Fruit fly (Drosophila melanogaster) whole organism, adult: ENCODE results near the gene bun.

Experiments used
- Clk ChIP-seq: fragments of 200-800 bp; sonication (Bioruptor generic); optimal IDR thresholded peaks from 2 replicates; lab custom pipeline; 2017; ENCODE audit warnings: missing biosample characterization, missing genetic modification characterization
- kay ChIP-seq: fragments of 200-800 bp; sonication (Bioruptor generic); peaks from one replicate; lab custom pipeline; 2016; ENCODE audit warnings: missing biosample characterization, missing genetic modification characterization, borderline replicate concordance
- toe ChIP-seq: fragments of 200-800 bp; sonication (Bioruptor generic); optimal IDR thresholded peaks from 2 replicates; lab custom pipeline; 2016; ENCODE audit warnings: missing biosample characterization, missing genetic modification characterization

DNA sequence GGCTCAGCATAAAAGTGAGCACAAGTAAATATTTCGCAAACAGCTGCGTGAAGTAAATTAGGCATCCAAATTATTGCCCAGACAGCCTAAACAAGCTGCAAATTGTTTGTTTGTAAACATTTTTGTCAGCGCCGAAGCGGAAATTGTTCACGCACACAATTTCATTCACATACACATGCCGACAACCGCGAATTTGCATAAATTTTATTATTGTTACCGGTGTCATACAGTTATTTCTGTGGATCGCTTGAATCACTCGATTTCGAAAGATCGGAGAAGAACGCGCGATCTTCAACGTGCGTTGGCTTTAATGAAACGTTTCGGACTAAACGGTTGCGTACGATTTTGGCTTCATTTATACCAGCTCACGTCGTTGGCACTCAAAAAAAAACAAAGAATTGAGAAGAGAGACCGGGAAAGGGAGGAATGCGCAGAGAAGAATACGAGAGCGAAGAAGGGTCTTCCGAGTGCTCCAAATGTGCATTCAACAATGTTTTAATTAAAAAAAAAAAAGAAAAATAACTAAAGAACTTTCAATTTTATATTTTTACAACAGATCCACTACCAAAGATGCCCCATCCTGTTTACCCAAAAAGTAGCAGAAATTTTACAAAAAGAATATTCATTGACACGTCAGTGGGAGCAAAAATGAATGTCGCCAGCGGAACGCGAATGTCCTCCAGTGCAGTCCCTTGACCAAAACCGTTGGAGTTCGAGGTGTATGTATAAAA is 123.1 kb downstream of the bun start, which contains the start of gene vir-1:
- TF ChIP-seq toe (GFP tag; lab: Kevin White, UChicago) = no peak
- no peak for TF ChIP-seq Clk (GFP tag; lab: Kevin White, UChicago)
- no peak for TF ChIP-seq kay (GFP tag; lab: Kevin White, UChicago)
